Worm (Caenorhabditis elegans) whole organism, young adult: ENCODE data around the gene Y45F10B.13.

ENCODE experiments used
- B0019.2 ChIP-seq: fragments of 200-800 bp; sonication (Bioruptor generic); conservative IDR thresholded peaks from 2 replicates; pipeline ENCODE4 v1.3.6; 2022; ENCODE audit warnings: missing genetic modification reagents, missing genetic modification characterization, missing compliant biosample characterization
- B0261.1 ChIP-seq: sonication (generic microtip); optimal IDR thresholded peaks from 2 replicates; lab custom pipeline; 2016; ENCODE audit warnings: mild to moderate bottlenecking, missing genetic modification characterization, moderate library complexity, missing compliant biosample characterization
- C06A6.2 ChIP-seq: fragments of 200-800 bp; sonication (Bioruptor generic); conservative IDR thresholded peaks from 2 replicates; pipeline ENCODE4 v1.3.6; 2022; ENCODE audit warnings: missing genetic modification characterization, missing compliant biosample characterization
- F22D6.2 ChIP-seq: sonication (generic microtip); optimal IDR thresholded peaks from 2 replicates; lab custom pipeline; 2016; ENCODE audit warnings: mild to moderate bottlenecking, missing genetic modification characterization, missing compliant biosample characterization
- F23B12.7 ChIP-seq: sonication (generic microtip); optimal IDR thresholded peaks from 2 replicates; lab custom pipeline; 2017; ENCODE audit warnings: missing genetic modification characterization, mild to moderate bottlenecking, missing compliant biosample characterization, antibody characterized with exemption, moderate library complexity; ENCODE audit not compliant: insufficient read depth
- F33H1.4 ChIP-seq: fragments of 200-800 bp; sonication (Bioruptor generic); IDR thresholded peaks from 2 replicates; pipeline ENCODE4 v1.3.6; 2022; ENCODE audit warnings: missing genetic modification reagents, missing genetic modification characterization, missing compliant biosample characterization
- F39B2.1 ChIP-seq: fragments of 200-800 bp; sonication (Bioruptor generic); IDR thresholded peaks from 2 replicates; pipeline ENCODE4 v1.3.6; 2022; ENCODE audit warnings: missing genetic modification reagents, missing genetic modification characterization, missing compliant biosample characterization
- F52B5.7 ChIP-seq: sonication (generic microtip); optimal IDR thresholded peaks from 2 replicates; lab custom pipeline; 2016; ENCODE audit warnings: mild to moderate bottlenecking, missing genetic modification characterization, missing compliant biosample characterization
- T26A5.8 ChIP-seq: sonication (generic microtip); optimal IDR thresholded peaks from 2 replicates; lab custom pipeline; 2016; ENCODE audit warnings: missing genetic modification characterization, missing compliant biosample characterization
- Y53F4B.3 ChIP-seq: fragments of 200-800 bp; sonication (Bioruptor generic); IDR thresholded peaks from 2 replicates; pipeline ENCODE4 v1.3.6; 2022; ENCODE audit warnings: missing genetic modification reagents, missing genetic modification characterization, missing compliant biosample characterization
- Y53G8AR.9 ChIP-seq: fragments of 200-800 bp; sonication (Bioruptor generic); conservative IDR thresholded peaks from 2 replicates; pipeline ENCODE4 v1.3.6; 2022; ENCODE audit warnings: missing genetic modification reagents, missing genetic modification characterization, missing compliant biosample characterization
- Y56A3A.18 ChIP-seq: fragments of 200-800 bp; sonication (Bioruptor generic); IDR thresholded peaks from 2 replicates; pipeline ENCODE4 v1.3.6; 2022; ENCODE audit warnings: missing genetic modification reagents, missing genetic modification characterization, missing compliant biosample characterization
- aptf-2 ChIP-seq: fragments of 200-800 bp; sonication (Bioruptor generic); conservative IDR thresholded peaks from 2 replicates; pipeline ENCODE4 v1.3.6; 2022; ENCODE audit warnings: missing genetic modification reagents, missing genetic modification characterization, missing compliant biosample characterization
- aptf-3 ChIP-seq: fragments of 200-800 bp; sonication (Bioruptor generic); IDR thresholded peaks from 2 replicates; pipeline ENCODE4 v1.3.6; 2022; ENCODE audit warnings: missing genetic modification characterization, missing compliant biosample characterization
- atf-7 ChIP-seq: sonication (generic microtip); optimal IDR thresholded peaks from 2 replicates; lab custom pipeline; 2017; ENCODE audit warnings: mild to moderate bottlenecking, missing genetic modification characterization, missing compliant biosample characterization
- attf-6 ChIP-seq: fragments of 200-800 bp; sonication (Bioruptor generic); IDR thresholded peaks from 2 replicates; pipeline ENCODE4 v1.3.6; 2022; ENCODE audit warnings: missing genetic modification reagents, missing genetic modification characterization, missing compliant biosample characterization
- bed-1 ChIP-seq: fragments of 200-800 bp; sonication (Bioruptor generic); IDR thresholded peaks from 2 replicates; pipeline ENCODE4 v1.3.6; 2022; ENCODE audit warnings: missing genetic modification reagents, missing genetic modification characterization, missing compliant biosample characterization
- ccch-3 ChIP-seq: fragments of 200-800 bp; sonication (Bioruptor generic); optimal IDR thresholded peaks from 2 replicates; lab custom pipeline; 2018; ENCODE audit warnings: mild to moderate bottlenecking, missing genetic modification characterization, missing compliant biosample characterization
- cebp-1 ChIP-seq, 2 experiments: fragments of 200-800 bp in 1 of 2; sonication (Bioruptor generic) in 1 of 2; sonication (generic microtip) in 1 of 2; IDR thresholded peaks in 1 of 2; optimal IDR thresholded peaks in 1 of 2; 2 replicates each; pipeline versions ENCODE4 v1.3.6 to Lab custom; 2017 to 2022; ENCODE audit warnings: missing compliant biosample characterization in 2 of 2, missing genetic modification characterization in 2 of 2, mild to moderate bottlenecking in 1 of 2, missing genetic modification reagents in 1 of 2, moderate library complexity in 1 of 2
- ceh-79 ChIP-seq: sonication (generic microtip); optimal IDR thresholded peaks from 2 replicates; lab custom pipeline; 2017; ENCODE audit warnings: mild to moderate bottlenecking, missing genetic modification characterization, missing compliant biosample characterization
- ceh-91 ChIP-seq: fragments of 200-800 bp; sonication (Bioruptor generic); IDR thresholded peaks from 2 replicates; pipeline ENCODE4 v1.3.6; 2022; ENCODE audit warnings: missing genetic modification reagents, missing genetic modification characterization, missing compliant biosample characterization
- chd-7 ChIP-seq: sonication (generic microtip); optimal IDR thresholded peaks from 2 replicates; lab custom pipeline; 2016; ENCODE audit warnings: mild to moderate bottlenecking, missing genetic modification characterization, moderate library complexity, missing compliant biosample characterization
- efl-1 ChIP-seq: fragments of 150-350 bp; optimal IDR thresholded peaks from 2 replicates; lab custom pipeline; 2014; ENCODE audit warnings: missing biosample characterization, missing genetic modification reagents, missing genetic modification characterization
- hmg-1.2 ChIP-seq: fragments of 200-800 bp; sonication (Bioruptor generic); IDR thresholded peaks from 2 replicates; pipeline ENCODE4 v1.3.6; 2022; ENCODE audit warnings: missing genetic modification reagents, missing genetic modification characterization, missing compliant biosample characterization
- hmg-20 ChIP-seq: fragments of 200-800 bp; sonication (Bioruptor generic); IDR thresholded peaks from 2 replicates; pipeline ENCODE4 v1.3.6; 2022; ENCODE audit warnings: missing genetic modification reagents, missing genetic modification characterization, missing compliant biosample characterization
- lin-26 ChIP-seq: fragments of 200-800 bp; sonication (Bioruptor generic); IDR thresholded peaks from 2 replicates; pipeline ENCODE4 v1.3.6; 2022; ENCODE audit warnings: missing genetic modification reagents, missing genetic modification characterization, missing compliant biosample characterization
- madf-6 ChIP-seq: fragments of 200-800 bp; sonication (Bioruptor generic); IDR thresholded peaks from 2 replicates; pipeline ENCODE4 v1.3.6; 2022; ENCODE audit warnings: missing genetic modification reagents, missing genetic modification characterization, missing compliant biosample characterization
- nfya-2 ChIP-seq: fragments of 200-800 bp; sonication (Bioruptor generic); IDR thresholded peaks from 2 replicates; pipeline ENCODE4 v1.3.6; 2022; ENCODE audit warnings: missing genetic modification reagents, missing genetic modification characterization, missing compliant biosample characterization
- nhr-80 ChIP-seq: sonication (generic microtip); optimal IDR thresholded peaks from 2 replicates; lab custom pipeline; 2016; ENCODE audit warnings: missing genetic modification characterization, missing compliant biosample characterization
- pbrm-1 ChIP-seq: fragments of 200-800 bp; sonication (Bioruptor generic); IDR thresholded peaks from 2 replicates; pipeline ENCODE4 v1.3.6; 2022; ENCODE audit warnings: missing genetic modification reagents, missing genetic modification characterization, missing compliant biosample characterization
- pha-4 ChIP-seq: fragments of 150-350 bp; sonication (generic microtip); optimal IDR thresholded peaks from 2 replicates; lab custom pipeline; 2014; ENCODE audit warnings: missing biosample characterization, missing genetic modification reagents, missing genetic modification characterization
- rcor-1 ChIP-seq: fragments of 200-800 bp; sonication (Bioruptor generic); IDR thresholded peaks from 2 replicates; pipeline ENCODE4 v1.3.6; 2022; ENCODE audit warnings: missing genetic modification reagents, missing genetic modification characterization, missing compliant biosample characterization
- sdz-38 ChIP-seq: sonication (generic microtip); optimal IDR thresholded peaks from 2 replicates; lab custom pipeline; 2016; ENCODE audit warnings: missing genotype, missing genetic modification characterization, missing compliant biosample characterization
- sea-2 ChIP-seq: fragments of 200-800 bp; sonication (Bioruptor generic); IDR thresholded peaks from 2 replicates; pipeline ENCODE4 v1.3.6; 2022; ENCODE audit warnings: missing genetic modification characterization, missing compliant biosample characterization
- snpc-1.1 ChIP-seq: sonication (generic microtip); optimal IDR thresholded peaks from 2 replicates; lab custom pipeline; 2017; ENCODE audit warnings: missing genetic modification characterization, mild to moderate bottlenecking, missing compliant biosample characterization, antibody characterized with exemption, moderate library complexity, missing genotype, missing genetic modification reagents; ENCODE audit not compliant: insufficient read depth
- sptf-2 ChIP-seq: fragments of 200-800 bp; sonication (Bioruptor generic); optimal IDR thresholded peaks from 2 replicates; lab custom pipeline; 2018; ENCODE audit warnings: mild to moderate bottlenecking, missing genetic modification characterization, missing compliant biosample characterization
- xnd-1 ChIP-seq: sonication (generic microtip); optimal IDR thresholded peaks from 2 replicates; lab custom pipeline; 2016; ENCODE audit warnings: missing genotype, missing genetic modification reagents, missing genetic modification characterization, missing compliant biosample characterization

Gene Y45F10B.13

DNA sequence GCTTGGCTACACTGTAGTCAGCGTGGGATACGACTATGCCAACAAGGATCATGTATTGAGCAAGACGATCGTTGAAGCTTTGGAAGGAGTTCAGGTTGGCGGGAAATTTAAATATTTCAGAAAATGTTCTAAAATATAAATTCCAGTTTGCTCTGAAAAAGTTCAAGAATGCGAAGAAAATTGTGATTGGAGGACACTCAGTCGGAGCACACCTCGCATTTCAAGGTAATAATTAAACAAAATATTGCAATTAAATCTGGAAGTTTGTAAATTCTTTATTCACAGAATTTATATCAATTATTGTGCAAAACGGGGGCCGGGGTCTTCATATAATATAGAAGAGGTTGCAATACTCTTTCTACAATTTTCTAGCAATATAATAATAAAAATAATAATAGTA lies 51.5 kb downstream of the Y45F10B.13 start (continued):
- TF ChIP-seq xnd-1 = peak; percentile 48
- TF ChIP-seq nfya-2 (GFP tag; lab: Robert Waterston, UW) = 0 out of 2 replicates have a peak, but pooled peaks have one; percentile 30
- TF ChIP-seq Y53G8AR.9 = peak; percentile 76; the same call in 1 of the 2 replicates
- TF ChIP-seq Y56A3A.18 (GFP tag; lab: Robert Waterston, UW) = peak; percentile 14; the same call in 1 of the 2 replicates
- no peak for TF ChIP-seq pha-4
- no peak for TF ChIP-seq sea-2 (GFP tag; lab: Robert Waterston, UW)
- TF ChIP-seq sptf-2 = no peak
- no peak for TF ChIP-seq ceh-79
- TF ChIP-seq F22D6.2 (tag; lab: Kevin White, UChicago) = no peak
- TF ChIP-seq F33H1.4 (GFP tag; lab: Robert Waterston, UW) = 0 out of 2 replicates have a peak, but pooled peaks have one; percentile 20
- TF ChIP-seq F52B5.7 (tag; lab: Kevin White, UChicago) = peak; percentile 34
- TF ChIP-seq C06A6.2 (GFP tag; lab: Robert Waterston, UW) = no peak
- TF ChIP-seq aptf-2 (GFP tag; lab: Robert Waterston, UW) = no peak
- TF ChIP-seq ccch-3 = no peak
- no peak for TF ChIP-seq aptf-3 (GFP tag; lab: Robert Waterston, UW)
- TF ChIP-seq hmg-20 (GFP tag; lab: Robert Waterston, UW) = no peak
- peak; percentile 25; the same call in 1 of the 2 replicates for TF ChIP-seq F39B2.1 (GFP tag; lab: Robert Waterston, UW)
- no peak for TF ChIP-seq chd-7 (tag; lab: Kevin White, UChicago)
- peak; percentile 47 for TF ChIP-seq snpc-1.1 (tag; lab: Kevin White, UChicago)
- TF ChIP-seq efl-1 (GFP tag; lab: Kevin White, UChicago) = peak; percentile 35
- TF ChIP-seq T26A5.8 (tag; lab: Kevin White, UChicago) = no peak
- peak; percentile 24; the same call in 1 of the 2 replicates for TF ChIP-seq hmg-1.2
- TF ChIP-seq lin-26 (GFP tag; lab: Robert Waterston, UW) = peak; percentile 74; the same call in 1 of the 2 replicates
- TF ChIP-seq F23B12.7 (tag; lab: Kevin White, UChicago) = no peak
- TF ChIP-seq madf-6 (GFP tag; lab: Robert Waterston, UW) = peak; percentile 83
- TF ChIP-seq sdz-38 (tag; lab: Kevin White, UChicago) = no peak
- no peak for TF ChIP-seq bed-1 (GFP tag; lab: Robert Waterston, UW)
- no peak for TF ChIP-seq B0019.2
- TF ChIP-seq cebp-1 (GFP tag; IDR thresholded peaks at IDR 0.05; lab: Robert Waterston, UW) = no peak
- TF ChIP-seq cebp-1 (tag; optimal IDR thresholded peaks at IDR 0.05; lab: Kevin White, UChicago) = peak; percentile 38
- TF ChIP-seq pbrm-1 (GFP tag; lab: Robert Waterston, UW) = peak; percentile 29; the same call in 1 of the 2 replicates
- TF ChIP-seq Y53F4B.3 (GFP tag; lab: Robert Waterston, UW) = no peak
- peak; percentile 92 for TF ChIP-seq attf-6 (GFP tag; lab: Robert Waterston, UW)
- no peak for TF ChIP-seq B0261.1
- TF ChIP-seq rcor-1 (GFP tag; lab: Robert Waterston, UW) = peak; percentile 44

DNA sequence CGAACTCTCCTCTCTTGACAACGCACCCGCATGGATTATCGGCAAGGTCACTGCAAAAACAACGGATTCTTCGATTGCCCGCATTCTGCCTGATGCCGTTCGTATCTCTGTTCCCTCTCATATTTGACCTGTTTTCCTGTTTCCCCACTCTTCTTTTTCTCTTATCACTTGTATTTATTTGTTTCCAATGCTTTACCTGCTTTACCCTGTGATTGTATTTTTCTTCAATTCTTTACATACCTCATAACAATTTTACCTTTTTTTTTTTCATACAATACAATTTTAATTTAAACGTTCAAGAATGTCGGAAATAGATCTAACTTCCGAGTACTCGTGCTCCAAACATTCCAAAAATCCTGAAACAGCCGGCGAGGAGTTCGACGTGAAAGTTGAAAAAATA lies 52.6 kb downstream of the Y45F10B.13 start, which contains the start of gene afmd-2:
afmd-2 (plus strand) TSS at position 301 of the 400 bp plus-strand sequence.
- peak; percentile 1 for TF ChIP-seq nhr-80 (tag; lab: Kevin White, UChicago)
- no peak for TF ChIP-seq ceh-91 (GFP tag; lab: Robert Waterston, UW)

DNA sequence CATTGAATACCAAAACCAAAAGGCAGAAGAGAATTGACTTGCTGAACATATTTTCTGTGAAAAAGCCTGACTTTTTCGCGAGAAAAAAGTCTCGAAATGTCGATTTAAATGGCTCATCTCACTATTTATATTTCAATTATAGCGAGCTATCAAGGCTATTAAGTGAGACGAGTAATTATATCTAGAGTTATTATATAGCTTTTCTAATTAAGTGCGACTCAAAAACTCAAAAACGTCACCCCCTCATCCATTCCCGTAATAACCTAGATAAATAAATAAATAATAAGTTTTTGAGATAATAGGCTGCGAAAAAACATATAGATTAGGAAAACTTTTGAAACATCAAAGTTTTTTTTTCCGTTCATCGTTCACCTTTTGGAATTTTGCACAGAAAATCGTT lies 55.9 kb downstream of the Y45F10B.13 start, which contains the start of gene nlp-17:
nlp-17 (minus strand) TSS at position 101 of the 400 bp plus-strand sequence.
- no peak for TF ChIP-seq atf-7 (tag; lab: Kevin White, UChicago)
